Fruit fly (Drosophila melanogaster) whole organism, embryonic: ENCODE data around the gene CG7579.
A peak's percentile ranks its signal among the peaks of the same experiment; 100 is the strongest.

ENCODE experiments used
- Atf6 ChIP-seq: fragments of 200-800 bp; sonication (Bioruptor generic); IDR thresholded peaks from 2 replicates; pipeline ENCODE4 v1.3.6; 2022; ENCODE audit warnings: missing biosample characterization, missing genetic modification characterization
- CG10321 ChIP-seq: fragments of 200-800 bp; sonication (Bioruptor generic); IDR thresholded peaks from 2 replicates; pipeline ENCODE4 v1.3.6; 2022; ENCODE audit warnings: missing biosample characterization, missing genetic modification characterization
- CG10462 ChIP-seq: fragments of 200-800 bp; sonication (Bioruptor generic); optimal IDR thresholded peaks from 2 replicates; lab custom pipeline; 2016; ENCODE audit warnings: missing biosample characterization, missing genetic modification characterization
- CG11723 ChIP-seq: fragments of 200-800 bp; sonication (Bioruptor generic); optimal IDR thresholded peaks from 2 replicates; lab custom pipeline; 2017; ENCODE audit warnings: missing biosample characterization, mild to moderate bottlenecking, missing genetic modification characterization
- CG12236 ChIP-seq: fragments of 200-800 bp; sonication (Bioruptor generic); optimal IDR thresholded peaks from 2 replicates; lab custom pipeline; 2016; ENCODE audit warnings: missing biosample characterization, missing genetic modification characterization
- CG13775 ChIP-seq: fragments of 200-800 bp; sonication (Bioruptor generic); optimal IDR thresholded peaks from 3 replicates; lab custom pipeline; 2017; ENCODE audit warnings: missing biosample characterization, mild to moderate bottlenecking, missing genetic modification characterization
- CG14014 ChIP-seq: fragments of 200-800 bp; sonication (Bioruptor generic); IDR thresholded peaks from 2 replicates; pipeline ENCODE4 v1.3.6; 2022; ENCODE audit warnings: missing biosample characterization, missing genetic modification characterization
- CG14710 ChIP-seq: fragments of 200-800 bp; sonication (Bioruptor generic); optimal IDR thresholded peaks from 3 replicates; lab custom pipeline; 2019; ENCODE audit warnings: missing biosample characterization, mild to moderate bottlenecking, missing genetic modification characterization, moderate library complexity
- CG1603 ChIP-seq: fragments of 200-800 bp; sonication (Bioruptor generic); optimal IDR thresholded peaks from 2 replicates; lab custom pipeline; 2019; ENCODE audit warnings: missing biosample characterization, mild to moderate bottlenecking, missing genetic modification characterization, moderate library complexity
- CG16863 ChIP-seq: fragments of 200-800 bp; sonication (Bioruptor generic); optimal IDR thresholded peaks from 3 replicates; lab custom pipeline; 2016; ENCODE audit warnings: missing biosample characterization, missing genetic modification characterization
- CG17186 ChIP-seq: fragments of 200-800 bp; sonication (Bioruptor generic); optimal IDR thresholded peaks from 3 replicates; lab custom pipeline; 2017; ENCODE audit warnings: missing biosample characterization, missing genetic modification reagents, missing genetic modification characterization
- CG17829 ChIP-seq: fragments of 200-800 bp; optimal IDR thresholded peaks from 2 replicates; lab custom pipeline; 2019; ENCODE audit warnings: missing biosample characterization, mild to moderate bottlenecking, missing genetic modification characterization, moderate library complexity
- CG17912 ChIP-seq: fragments of 200-800 bp; sonication (Bioruptor generic); optimal IDR thresholded peaks from 2 replicates; lab custom pipeline; 2018; ENCODE audit warnings: missing biosample characterization, mild to moderate bottlenecking, missing genetic modification characterization
- CG2129 ChIP-seq: fragments of 200-800 bp; sonication (Bioruptor generic); IDR thresholded peaks from 2 replicates; pipeline ENCODE4 v1.3.6; 2022; ENCODE audit warnings: missing biosample characterization, missing genetic modification characterization; ENCODE audit not compliant: partially characterized antibody
- CG33557 ChIP-seq: fragments of 200-800 bp; sonication (Bioruptor generic); optimal IDR thresholded peaks from 2 replicates; lab custom pipeline; 2019; ENCODE audit warnings: missing biosample characterization, mild to moderate bottlenecking, missing genetic modification characterization, moderate library complexity
- CG4404 ChIP-seq: fragments of 200-800 bp; sonication (Bioruptor generic); IDR thresholded peaks from 2 replicates; pipeline ENCODE4 v1.3.6; 2022; ENCODE audit warnings: missing biosample characterization, missing genetic modification characterization
- CG4617 ChIP-seq: fragments of 200-800 bp; sonication (Bioruptor generic); optimal IDR thresholded peaks from 3 replicates; lab custom pipeline; 2016; ENCODE audit warnings: missing biosample characterization, missing genetic modification characterization, borderline replicate concordance
- CG4730 ChIP-seq: fragments of 200-800 bp; sonication (Bioruptor generic); IDR thresholded peaks from 2 replicates; pipeline ENCODE4 v1.3.6; 2022; ENCODE audit warnings: missing biosample characterization, missing genetic modification characterization
- CG6272 ChIP-seq: fragments of 200-800 bp; sonication (Bioruptor generic); IDR thresholded peaks from 2 replicates; pipeline ENCODE4 v1.3.6; 2022; ENCODE audit warnings: missing biosample characterization, missing genetic modification characterization
- CG6854 ChIP-seq: fragments of 200-800 bp; sonication (Bioruptor generic); optimal IDR thresholded peaks from 3 replicates; lab custom pipeline; 2017; ENCODE audit warnings: missing biosample characterization, mild to moderate bottlenecking, missing genetic modification characterization
- CG7963 ChIP-seq: fragments of 200-800 bp; sonication (Bioruptor generic); IDR thresholded peaks from 3 replicates; pipeline ENCODE4 v1.3.6; 2022; ENCODE audit warnings: missing biosample characterization, missing genetic modification characterization; ENCODE audit not compliant: partially characterized antibody
- CG8290 ChIP-seq, 3 experiments: fragments of 200-800 bp; sonication (Bioruptor generic); optimal IDR thresholded peaks; 2 replicates each; lab custom pipeline; 2016 to 2019; ENCODE audit warnings: missing biosample characterization in 3 of 3, missing genetic modification characterization in 3 of 3, mild to moderate bottlenecking in 2 of 3, moderate library complexity in 1 of 3
- CG9609 ChIP-seq: fragments of 200-800 bp; sonication (Bioruptor generic); optimal IDR thresholded peaks from 3 replicates; lab custom pipeline; 2016; ENCODE audit warnings: missing biosample characterization, missing genetic modification characterization
- Chrac-16 ChIP-seq: fragments of 200-800 bp; sonication (Bioruptor generic); optimal IDR thresholded peaks from 3 replicates; lab custom pipeline; 2016; ENCODE audit warnings: missing biosample characterization, missing genetic modification characterization
- CrebB ChIP-seq: fragments of 200-800 bp; sonication (Bioruptor generic); optimal IDR thresholded peaks from 3 replicates; lab custom pipeline; 2018; ENCODE audit warnings: missing biosample characterization, mild to moderate bottlenecking, missing genetic modification characterization
- D ChIP-seq, 2 experiments: fragments of 200-800 bp in 1 of 2; fragments of >200 bp in 1 of 2; sonication (Bioruptor generic) in 1 of 2; optimal IDR thresholded peaks; 2 replicates in 1 of 2; 3 replicates in 1 of 2; lab custom pipeline; 2017; ENCODE audit warnings: mild to moderate bottlenecking in 1 of 2, missing biosample characterization in 1 of 2, missing genetic modification characterization in 1 of 2, missing genetic modification reagents in 1 of 2
- D19A ChIP-seq: fragments of 200-800 bp; optimal IDR thresholded peaks from 3 replicates; lab custom pipeline; 2019; ENCODE audit warnings: missing biosample characterization, mild to moderate bottlenecking, missing genetic modification characterization, moderate library complexity
- Deaf1 ChIP-seq: fragments of 200-800 bp; optimal IDR thresholded peaks from 3 replicates; lab custom pipeline; 2019; ENCODE audit warnings: missing biosample characterization, mild to moderate bottlenecking, missing genetic modification characterization, moderate library complexity
- Elba2 ChIP-seq: fragments of 200-800 bp; sonication (Bioruptor generic); optimal IDR thresholded peaks from 3 replicates; lab custom pipeline; 2016; ENCODE audit warnings: missing biosample characterization, missing genetic modification characterization
- Fer3 ChIP-seq: fragments of 200-800 bp; sonication (Bioruptor generic); optimal IDR thresholded peaks from 2 replicates; lab custom pipeline; 2018; ENCODE audit warnings: missing biosample characterization, mild to moderate bottlenecking, missing genetic modification characterization, moderate library complexity
- Gug ChIP-seq: fragments of 200-800 bp; sonication (Bioruptor generic); IDR thresholded peaks from 4 replicates; pipeline ENCODE4 v1.3.6; 2022; ENCODE audit warnings: missing biosample characterization, missing genetic modification characterization
- Hsf ChIP-seq: fragments of 200-800 bp; sonication (Bioruptor generic); optimal IDR thresholded peaks from 3 replicates; lab custom pipeline; 2016; ENCODE audit warnings: missing biosample characterization, missing genetic modification characterization
- MTF-1 ChIP-seq: fragments of 200-800 bp; sonication (Bioruptor generic); optimal IDR thresholded peaks from 2 replicates; lab custom pipeline; 2018; ENCODE audit warnings: missing biosample characterization, mild to moderate bottlenecking, missing genetic modification characterization, borderline replicate concordance
- NFAT ChIP-seq: fragments of 200-800 bp; sonication (Bioruptor generic); IDR thresholded peaks from 2 replicates; pipeline ENCODE4 v1.3.6; 2022; ENCODE audit warnings: missing biosample characterization, missing genetic modification characterization
- PHDP ChIP-seq: fragments of 200-800 bp; sonication (Bioruptor generic); optimal IDR thresholded peaks from 3 replicates; lab custom pipeline; 2018; ENCODE audit warnings: missing biosample characterization, mild to moderate bottlenecking, missing genetic modification characterization, moderate library complexity
- Xbp1 ChIP-seq: fragments of 200-800 bp; sonication (Bioruptor generic); optimal IDR thresholded peaks from 3 replicates; lab custom pipeline; 2016; ENCODE audit warnings: missing biosample characterization, mild to moderate bottlenecking, missing genetic modification characterization
- ash1 ChIP-seq: fragments of 200-800 bp; sonication (Bioruptor generic); optimal IDR thresholded peaks from 2 replicates; lab custom pipeline; 2018; ENCODE audit warnings: missing biosample characterization, mild to moderate bottlenecking, missing genetic modification characterization
- bsh ChIP-seq, 2 experiments: fragments of 200-800 bp; sonication (Bioruptor generic); optimal IDR thresholded peaks; 2 replicates each; lab custom pipeline; 2017 to 2018; ENCODE audit warnings: mild to moderate bottlenecking in 2 of 2, missing biosample characterization in 2 of 2, missing genetic modification characterization in 2 of 2, moderate library complexity in 1 of 2
- caup ChIP-seq: fragments of 200-800 bp; sonication (Bioruptor generic); optimal IDR thresholded peaks from 3 replicates; lab custom pipeline; 2017; ENCODE audit warnings: missing biosample characterization, mild to moderate bottlenecking, missing genetic modification characterization, moderate library complexity; ENCODE audit not compliant: severe bottlenecking
- chn ChIP-seq: fragments of 200-800 bp; sonication (Bioruptor generic); optimal IDR thresholded peaks from 2 replicates; lab custom pipeline; 2016; ENCODE audit warnings: missing biosample characterization, missing genetic modification characterization
- croc ChIP-seq: fragments of 200-800 bp; sonication (Bioruptor generic); conservative IDR thresholded peaks from 3 replicates; pipeline ENCODE4 v1.3.6; 2022; ENCODE audit warnings: missing biosample characterization, missing genetic modification characterization
- dmrt99B ChIP-seq: fragments of 200-800 bp; sonication (Bioruptor generic); optimal IDR thresholded peaks from 2 replicates; lab custom pipeline; 2018; ENCODE audit warnings: missing biosample characterization, mild to moderate bottlenecking, missing genetic modification characterization, moderate library complexity
- gem ChIP-seq: fragments of 200-800 bp; sonication (Bioruptor generic); optimal IDR thresholded peaks from 2 replicates; lab custom pipeline; 2019; ENCODE audit warnings: missing biosample characterization, mild to moderate bottlenecking, missing genetic modification characterization, moderate library complexity
- gsb-n ChIP-seq: fragments of 200-800 bp; sonication (Bioruptor generic); optimal IDR thresholded peaks from 3 replicates; lab custom pipeline; 2018; ENCODE audit warnings: missing biosample characterization, mild to moderate bottlenecking, missing genetic modification characterization
- hkb ChIP-seq, 2 experiments: fragments of 200-800 bp in 1 of 2; fragments of >200 bp in 1 of 2; sonication (Bioruptor generic) in 1 of 2; IDR thresholded peaks in 1 of 2; optimal IDR thresholded peaks in 1 of 2; 2 replicates each; pipeline versions ENCODE4 v1.3.6 to Lab custom; 2017 to 2022; ENCODE audit warnings: missing biosample characterization in 1 of 2, missing genetic modification characterization in 1 of 2
- lola ChIP-seq, 3 experiments: fragments of >200 bp in 2 of 3; fragments of 200-800 bp in 1 of 3; sonication (Bioruptor generic) in 1 of 3; optimal IDR thresholded peaks; 2 replicates each; lab custom pipeline; 2017 to 2019; ENCODE audit warnings: missing biosample characterization in 3 of 3, missing genetic modification characterization in 3 of 3, mild to moderate bottlenecking in 1 of 3, moderate library complexity in 1 of 3
- mirr ChIP-seq: fragments of 200-800 bp; sonication (Bioruptor generic); optimal IDR thresholded peaks from 3 replicates; lab custom pipeline; 2018; ENCODE audit warnings: missing biosample characterization, mild to moderate bottlenecking, missing genetic modification characterization
- nom ChIP-seq: fragments of 200-800 bp; sonication (Bioruptor generic); optimal IDR thresholded peaks from 2 replicates; lab custom pipeline; 2017; ENCODE audit warnings: missing biosample characterization, missing genetic modification characterization, mild to moderate bottlenecking, moderate library complexity, missing genetic modification reagents
- ro ChIP-seq: fragments of 200-800 bp; sonication (Bioruptor generic); IDR thresholded peaks from 2 replicates; pipeline ENCODE4 v1.3.6; 2022; ENCODE audit warnings: missing biosample characterization, missing genetic modification characterization
- sqz ChIP-seq: fragments of 200-800 bp; sonication (Bioruptor generic); optimal IDR thresholded peaks from 3 replicates; lab custom pipeline; 2018; ENCODE audit warnings: missing biosample characterization, mild to moderate bottlenecking, missing genetic modification characterization

Gene CG7579

dm6 chr3L:15672800-15673199 lies 10.4 kb downstream of the CG7579 start (continued):
- TF ChIP-seq D19A (tag; lab: Kevin White, UChicago) (peak; percentile 60), Hsf (GFP tag; lab: Kevin White, UChicago) (peak; percentile 34), CG17186 (GFP tag; lab: Kevin White, UChicago) (no peak), PHDP (tag; lab: Kevin White, UChicago) (no peak), nom (no peak), Gug (GFP tag; lab: Robert Waterston, UW) (no peak), Atf6 (no peak), Deaf1 (no peak), CG2129 (no peak), Chrac-16 (GFP tag; lab: Kevin White, UChicago) (peak; percentile 30), Fer3 (no peak), CG10321 (no peak), caup (no peak), CG14014 (GFP tag; lab: Robert Waterston, UW) (no peak), CG1603 (tag; lab: Kevin White, UChicago) (peak; percentile 29), Xbp1 (GFP tag; lab: Kevin White, UChicago) (peak; percentile 21), CG7963 (GFP tag; lab: Robert Waterston, UW) (no peak), CG4404 (peak; percentile 29; the same call in 1 of the 2 replicates), CG17912 (GFP tag; lab: Kevin White, UChicago) (no peak), chn (GFP tag; lab: Kevin White, UChicago) (no peak), CG11723 (GFP tag; lab: Kevin White, UChicago) (no peak), dmrt99B (peak; percentile 23), CG10462 (GFP tag; lab: Kevin White, UChicago) (no peak), Elba2 (no peak), CG13775 (no peak), mirr (GFP tag; lab: Kevin White, UChicago) (no peak), CG6854 (GFP tag; lab: Kevin White, UChicago) (no peak), CG4617 (no peak), bsh (GFP tag; optimal IDR thresholded peaks at IDR 0.05; lab: Kevin White, UChicago) (peak in 1 of 2 experiments; percentile 75), MTF-1 (GFP tag; lab: Kevin White, UChicago) (no peak), CG16863 (GFP tag; lab: Kevin White, UChicago) (no peak), ro (no peak), CrebB (tag; lab: Kevin White, UChicago) (no peak), lola (GFP tag; optimal IDR thresholded peaks at IDR 0.05; lab: Kevin White, UChicago) (peak in 1 of 3 experiments; percentile 77), CG6272 (GFP tag; lab: Robert Waterston, UW) (no peak), NFAT (GFP tag; lab: Robert Waterston, UW) (no peak), hkb (optimal IDR thresholded peaks at IDR 0.05; lab: Kevin White, UChicago) (no peak), hkb (GFP tag; IDR thresholded peaks at IDR 0.05; lab: Robert Waterston, UW) (0 out of 2 replicates have a peak, but pooled peaks have one; percentile 36)

- no peak for TF ChIP-seq D (optimal IDR thresholded peaks at IDR 0.05; lab: Kevin White, UChicago)
- peak; percentile 29 for TF ChIP-seq D (GFP tag; optimal IDR thresholded peaks at IDR 0.05; lab: Kevin White, UChicago)
- TF ChIP-seq gsb-n (tag; lab: Kevin White, UChicago): peak; percentile 19
- TF ChIP-seq hkb (optimal IDR thresholded peaks at IDR 0.05; lab: Kevin White, UChicago): no peak
- TF ChIP-seq hkb (GFP tag; IDR thresholded peaks at IDR 0.05; lab: Robert Waterston, UW): no peak
- TF ChIP-seq sqz: no peak
- TF ChIP-seq CG17829 (tag; lab: Kevin White, UChicago): peak; percentile 70
- peak; percentile 8 for TF ChIP-seq CG8290 (GFP tag; optimal IDR thresholded peaks at IDR 0.05; lab: Kevin White, UChicago)
- no peak for TF ChIP-seq CG8290 (tag; optimal IDR thresholded peaks at IDR 0.05; lab: Kevin White, UChicago)
- TF ChIP-seq CG4730 (GFP tag; lab: Robert Waterston, UW): no peak
- peak; percentile 73 for TF ChIP-seq CG33557 (GFP tag; lab: Kevin White, UChicago)
- TF ChIP-seq CG9609: no peak
- peak in 1 of 2 experiments; percentile 18 for TF ChIP-seq bsh (GFP tag; optimal IDR thresholded peaks at IDR 0.05; lab: Kevin White, UChicago)
- TF ChIP-seq gem (tag; lab: Kevin White, UChicago): peak; percentile 62
- TF ChIP-seq CG4404: peak; percentile 69
- TF ChIP-seq ash1: no peak
- TF ChIP-seq CG14710 (tag; lab: Kevin White, UChicago): peak; percentile 69
- TF ChIP-seq croc (GFP tag; lab: Robert Waterston, UW): no peak
- no peak for TF ChIP-seq CG12236 (GFP tag; lab: Kevin White, UChicago)
Measured at dm6 chr3L:15670455-15670854, 12.8 kb downstream of the CG7579 start.
